Worm (Caenorhabditis elegans) whole organism, L1 larva: ENCODE results near the gene srd-10.

Source experiments
- C16A3.4 ChIP-seq: fragments of 150-350 bp; optimal IDR thresholded peaks from 2 replicates; lab custom pipeline; 2014; ENCODE audit warnings: missing biosample characterization, missing genetic modification characterization
- blmp-1 ChIP-seq: fragments of 150-350 bp; optimal IDR thresholded peaks from 2 replicates; lab custom pipeline; 2014; ENCODE audit warnings: missing biosample characterization, missing genetic modification characterization
- egl-13 ChIP-seq: sonication (generic microtip); optimal IDR thresholded peaks from 2 replicates; lab custom pipeline; 2016; ENCODE audit warnings: missing genotype, missing genetic modification reagents, missing genetic modification characterization, missing compliant biosample characterization
- nhr-90 ChIP-seq: sonication (generic microtip); optimal IDR thresholded peaks from 2 replicates; lab custom pipeline; 2016; ENCODE audit warnings: mild to moderate bottlenecking, missing genetic modification characterization, missing compliant biosample characterization; ENCODE audit not compliant: poor library complexity
- snpc-4 ChIP-seq: fragments of 150-350 bp; optimal IDR thresholded peaks from 2 replicates; lab custom pipeline; 2014; ENCODE audit warnings: missing biosample characterization, missing genetic modification characterization
- unc-86 ChIP-seq: sonication (generic microtip); optimal IDR thresholded peaks from 2 replicates; lab custom pipeline; 2016; ENCODE audit warnings: missing genetic modification characterization, missing compliant biosample characterization

DNA sequence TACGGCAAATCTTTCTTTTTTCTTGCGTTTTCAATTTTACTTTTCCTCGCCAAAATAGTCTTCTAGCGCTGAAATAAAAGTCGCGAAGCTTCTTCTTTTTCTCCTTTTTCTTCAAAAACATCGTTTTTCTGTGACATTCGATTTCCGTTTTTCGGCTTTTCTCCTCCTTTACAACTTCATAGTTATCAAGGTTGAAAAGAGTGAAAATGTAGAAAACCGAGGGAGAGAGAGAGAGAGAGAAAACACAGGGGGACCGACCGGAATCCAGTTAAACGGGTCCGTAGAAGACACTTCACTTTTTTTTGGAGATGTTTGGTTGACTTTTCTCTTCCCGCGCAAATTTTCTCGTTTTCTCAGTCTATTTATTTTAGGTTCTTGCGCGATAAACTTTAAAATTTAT, 10.5 kb upstream of the srd-10 start:
- TF ChIP-seq blmp-1 (tag; lab: Kevin White, UChicago) (no peak), C16A3.4 (no peak), unc-86 (no peak), nhr-90 (tag; lab: Kevin White, UChicago) (no peak), egl-13 (tag; lab: Kevin White, UChicago) (no peak), snpc-4 (tag; lab: Kevin White, UChicago) (no peak)
